Worm (Caenorhabditis elegans) whole organism, young adult: Measurements from ENCODE around the gene F13C5.2.

Source experiments
- B0035.1 ChIP-seq: sonication (generic microtip); optimal IDR thresholded peaks from 2 replicates; lab custom pipeline; 2016; ENCODE audit warnings: missing genetic modification characterization, mild to moderate bottlenecking, missing compliant biosample characterization, missing genotype, missing genetic modification reagents
- bed-2 ChIP-seq: fragments of 200-800 bp; sonication (Bioruptor generic); IDR thresholded peaks from 2 replicates; pipeline ENCODE4 v1.3.6; 2022; ENCODE audit warnings: missing genetic modification reagents, missing genetic modification characterization, missing compliant biosample characterization
- ets-4 ChIP-seq: fragments of 200-800 bp; sonication (Bioruptor generic); optimal IDR thresholded peaks from 2 replicates; lab custom pipeline; 2018; ENCODE audit warnings: mild to moderate bottlenecking, missing genetic modification characterization, missing compliant biosample characterization
- lin-54 ChIP-seq: fragments of 200-800 bp; sonication (Bioruptor generic); optimal IDR thresholded peaks from 2 replicates; lab custom pipeline; 2018; ENCODE audit warnings: mild to moderate bottlenecking, missing genetic modification characterization, missing compliant biosample characterization
- lsl-1 ChIP-seq: fragments of 200-800 bp; sonication (Bioruptor generic); optimal IDR thresholded peaks from 2 replicates; lab custom pipeline; 2018; ENCODE audit warnings: mild to moderate bottlenecking, missing genetic modification characterization, moderate library complexity, missing compliant biosample characterization
- mes-4 ChIP-seq: sonication (generic microtip); optimal IDR thresholded peaks from 2 replicates; lab custom pipeline; 2016; ENCODE audit warnings: missing genotype, missing genetic modification characterization, missing compliant biosample characterization
- pha-4 ChIP-seq: fragments of 150-350 bp; sonication (generic microtip); optimal IDR thresholded peaks from 2 replicates; lab custom pipeline; 2014; ENCODE audit warnings: missing biosample characterization, missing genetic modification reagents, missing genetic modification characterization

- no peak for TF ChIP-seq lsl-1
- TF ChIP-seq B0035.1 = no peak
- no peak for TF ChIP-seq ets-4 (GFP tag; lab: Kevin White, UChicago)
- no peak for TF ChIP-seq mes-4 (tag; lab: Kevin White, UChicago)
- TF ChIP-seq lin-54 (GFP tag; lab: Kevin White, UChicago) = no peak
- no peak for TF ChIP-seq pha-4 (tag; lab: Kevin White, UChicago)
- TF ChIP-seq bed-2 = no peak
These were observed 35.9 kb upstream of the F13C5.2 start, which contains the start of gene nas-38 for ce11 chrX:557857-558256.
